Worm (Caenorhabditis elegans) whole organism, late embryonic: Measurements from ENCODE around the gene ZK1128.3.

Experiments used
- F13H6.1 ChIP-seq: sonication (generic microtip); optimal IDR thresholded peaks from 2 replicates; lab custom pipeline; 2016; ENCODE audit warnings: missing genetic modification characterization, missing compliant biosample characterization
- K02D7.2 ChIP-seq: sonication (generic microtip); optimal IDR thresholded peaks from 2 replicates; lab custom pipeline; 2017; ENCODE audit warnings: mild to moderate bottlenecking, missing genetic modification characterization, missing compliant biosample characterization
- K09A11.1 ChIP-seq: sonication (generic microtip); optimal IDR thresholded peaks from 2 replicates; lab custom pipeline; 2017; ENCODE audit warnings: antibody characterized with exemption, mild to moderate bottlenecking, missing genetic modification characterization, missing compliant biosample characterization; ENCODE audit not compliant: insufficient read depth
- ahr-1 ChIP-seq: sonication (generic microtip); optimal IDR thresholded peaks from 2 replicates; lab custom pipeline; 2016; ENCODE audit warnings: missing genetic modification characterization, missing compliant biosample characterization
- ceh-14 ChIP-seq: sonication (generic microtip); optimal IDR thresholded peaks from 2 replicates; lab custom pipeline; 2016; ENCODE audit warnings: missing genotype, missing genetic modification characterization, missing compliant biosample characterization
- ceh-18 ChIP-seq: sonication (generic microtip); optimal IDR thresholded peaks from 2 replicates; lab custom pipeline; 2016; ENCODE audit warnings: missing genetic modification characterization, missing compliant biosample characterization
- ceh-19 ChIP-seq: fragments of 200-800 bp; sonication (Bioruptor generic); optimal IDR thresholded peaks from 2 replicates; lab custom pipeline; 2018; ENCODE audit warnings: mild to moderate bottlenecking, missing genetic modification characterization, missing compliant biosample characterization
- ceh-2 ChIP-seq: sonication (generic microtip); optimal IDR thresholded peaks from 2 replicates; lab custom pipeline; 2016; ENCODE audit warnings: missing genotype, missing genetic modification characterization, missing compliant biosample characterization
- ceh-22 ChIP-seq: sonication (generic microtip); optimal IDR thresholded peaks from 2 replicates; lab custom pipeline; 2017; ENCODE audit warnings: missing biosample characterization, missing genetic modification characterization
- ceh-30 ChIP-seq: fragments of 150-350 bp; optimal IDR thresholded peaks from 2 replicates; lab custom pipeline; 2014; ENCODE audit warnings: missing biosample characterization, missing genetic modification characterization
- ceh-31 ChIP-seq: sonication (generic microtip); optimal IDR thresholded peaks from 2 replicates; lab custom pipeline; 2016; ENCODE audit warnings: missing genetic modification characterization, missing compliant biosample characterization
- ceh-45 ChIP-seq: fragments of 200-800 bp; sonication (Bioruptor generic); IDR thresholded peaks from 2 replicates; pipeline ENCODE4 v1.3.6; 2022; ENCODE audit warnings: missing genetic modification reagents, missing genetic modification characterization, missing compliant biosample characterization
- ceh-48 ChIP-seq: sonication (generic microtip); optimal IDR thresholded peaks from 2 replicates; lab custom pipeline; 2016; ENCODE audit warnings: missing genetic modification characterization, inconsistent platforms, missing compliant biosample characterization
- ceh-6 ChIP-seq: fragments of 200-800 bp; sonication (Bioruptor generic); optimal IDR thresholded peaks from 2 replicates; lab custom pipeline; 2018; ENCODE audit warnings: mild to moderate bottlenecking, missing genetic modification characterization, missing compliant biosample characterization
- che-1 ChIP-seq: sonication (generic microtip); optimal IDR thresholded peaks from 2 replicates; lab custom pipeline; 2016; ENCODE audit warnings: mild to moderate bottlenecking, missing genetic modification characterization, missing compliant biosample characterization
- dve-1 ChIP-seq: sonication (generic microtip); optimal IDR thresholded peaks from 2 replicates; lab custom pipeline; 2017; ENCODE audit warnings: antibody characterized with exemption, mild to moderate bottlenecking, missing genetic modification characterization, missing compliant biosample characterization
- ets-4 ChIP-seq: sonication (generic microtip); optimal IDR thresholded peaks from 2 replicates; lab custom pipeline; 2016; ENCODE audit warnings: missing genetic modification characterization, missing compliant biosample characterization
- eyg-1 ChIP-seq: sonication (generic microtip); optimal IDR thresholded peaks from 2 replicates; lab custom pipeline; 2016; ENCODE audit warnings: missing genotype, missing genetic modification characterization, missing compliant biosample characterization
- fkh-10 ChIP-seq: fragments of 150-350 bp; optimal IDR thresholded peaks from 2 replicates; lab custom pipeline; 2014; ENCODE audit warnings: missing biosample characterization, missing genetic modification reagents, missing genetic modification characterization
- fkh-6 ChIP-seq: sonication (generic microtip); optimal IDR thresholded peaks from 2 replicates; lab custom pipeline; 2016; ENCODE audit warnings: missing genetic modification characterization, missing compliant biosample characterization
- gmeb-2 ChIP-seq: sonication (generic microtip); optimal IDR thresholded peaks from 2 replicates; lab custom pipeline; 2016; ENCODE audit warnings: missing genetic modification characterization, inconsistent platforms, missing compliant biosample characterization
- hlh-6 ChIP-seq: sonication (generic microtip); optimal IDR thresholded peaks from 2 replicates; lab custom pipeline; 2016; ENCODE audit warnings: missing genotype, missing genetic modification characterization, missing compliant biosample characterization
- hlh-8 ChIP-seq: sonication (generic microtip); optimal IDR thresholded peaks from 2 replicates; lab custom pipeline; 2016; ENCODE audit warnings: missing genotype, missing genetic modification characterization, missing compliant biosample characterization
- lim-6 ChIP-seq: sonication (generic microtip); optimal IDR thresholded peaks from 2 replicates; lab custom pipeline; 2016; ENCODE audit warnings: missing genetic modification characterization, missing compliant biosample characterization
- lin-11 ChIP-seq: fragments of 200-800 bp; sonication (Bioruptor generic); optimal IDR thresholded peaks from 2 replicates; lab custom pipeline; 2018; ENCODE audit warnings: mild to moderate bottlenecking, missing genetic modification characterization, missing compliant biosample characterization
- madf-2 ChIP-seq: sonication (generic microtip); optimal IDR thresholded peaks from 2 replicates; lab custom pipeline; 2017; ENCODE audit warnings: missing genetic modification characterization, missing compliant biosample characterization
- mec-3 ChIP-seq: sonication (generic microtip); optimal IDR thresholded peaks from 2 replicates; lab custom pipeline; 2016; ENCODE audit warnings: borderline replicate concordance, missing genetic modification characterization, missing compliant biosample characterization
- nfya-1 ChIP-seq: sonication (generic microtip); optimal IDR thresholded peaks from 2 replicates; lab custom pipeline; 2017; ENCODE audit warnings: missing genetic modification characterization, mild to moderate bottlenecking, missing compliant biosample characterization, antibody characterized with exemption, moderate library complexity
- nhr-11 ChIP-seq: fragments of 150-350 bp; optimal IDR thresholded peaks from 2 replicates; lab custom pipeline; 2014; ENCODE audit warnings: missing biosample characterization, missing genetic modification characterization
- npax-4 ChIP-seq: sonication (generic microtip); optimal IDR thresholded peaks from 2 replicates; lab custom pipeline; 2016; ENCODE audit warnings: missing genetic modification characterization, missing compliant biosample characterization
- odd-2 ChIP-seq: sonication (generic microtip); optimal IDR thresholded peaks from 2 replicates; lab custom pipeline; 2017; ENCODE audit warnings: antibody characterized with exemption, mild to moderate bottlenecking, missing genetic modification characterization, missing compliant biosample characterization
- pag-3 ChIP-seq: sonication (generic microtip); optimal IDR thresholded peaks from 2 replicates; lab custom pipeline; 2016; ENCODE audit warnings: missing compliant biosample characterization, missing genetic modification characterization, borderline replicate concordance
- pax-1 ChIP-seq: fragments of 150-350 bp; optimal IDR thresholded peaks from 2 replicates; lab custom pipeline; 2014; ENCODE audit warnings: missing biosample characterization, missing genetic modification characterization
- pha-2 ChIP-seq: sonication (generic microtip); optimal IDR thresholded peaks from 2 replicates; lab custom pipeline; 2017; ENCODE audit warnings: mild to moderate bottlenecking, missing genetic modification characterization, missing compliant biosample characterization
- pha-4 ChIP-seq: fragments of 150-350 bp; optimal IDR thresholded peaks from 2 replicates; lab custom pipeline; 2018; ENCODE audit warnings: missing biosample characterization, missing genetic modification reagents, missing genetic modification characterization
- pqm-1 ChIP-seq: sonication (generic microtip); optimal IDR thresholded peaks from 2 replicates; lab custom pipeline; 2016; ENCODE audit warnings: missing genetic modification characterization, missing compliant biosample characterization
- pros-1 ChIP-seq: fragments of 150-350 bp; optimal IDR thresholded peaks from 2 replicates; lab custom pipeline; 2014; ENCODE audit warnings: missing biosample characterization, missing genetic modification reagents, missing genetic modification characterization
- ref-2 ChIP-seq: sonication (generic microtip); optimal IDR thresholded peaks from 2 replicates; lab custom pipeline; 2016; ENCODE audit warnings: missing genetic modification characterization, missing compliant biosample characterization
- rnt-1 ChIP-seq: sonication (generic microtip); optimal IDR thresholded peaks from 2 replicates; lab custom pipeline; 2016; ENCODE audit warnings: missing genetic modification characterization, missing compliant biosample characterization
- sdc-2 ChIP-seq: sonication (generic microtip); optimal IDR thresholded peaks from 2 replicates; lab custom pipeline; 2016; ENCODE audit warnings: missing genotype, missing genetic modification characterization, missing compliant biosample characterization
- sox-2 ChIP-seq: fragments of 200-800 bp; sonication (Bioruptor generic); IDR thresholded peaks from 2 replicates; pipeline ENCODE4 v1.3.6; 2022; ENCODE audit warnings: missing genetic modification reagents, missing genetic modification characterization, missing compliant biosample characterization
- sox-4 ChIP-seq: sonication (generic microtip); optimal IDR thresholded peaks from 2 replicates; lab custom pipeline; 2017; ENCODE audit warnings: mild to moderate bottlenecking, missing genetic modification characterization, inconsistent platforms, missing compliant biosample characterization
- tbx-2 ChIP-seq: sonication (generic microtip); optimal IDR thresholded peaks from 2 replicates; lab custom pipeline; 2016; ENCODE audit warnings: missing genetic modification characterization, missing compliant biosample characterization
- tbx-7 ChIP-seq: sonication (generic microtip); optimal IDR thresholded peaks from 2 replicates; lab custom pipeline; 2016; ENCODE audit warnings: missing genotype, missing genetic modification characterization, missing compliant biosample characterization
- unc-3 ChIP-seq, 2 experiments: fragments of 200-800 bp in 1 of 2; sonication (Bioruptor generic) in 1 of 2; sonication (generic microtip) in 1 of 2; conservative IDR thresholded peaks in 1 of 2; optimal IDR thresholded peaks in 1 of 2; 2 replicates each; pipeline versions ENCODE4 v1.3.6 to Lab custom; 2016 to 2022; ENCODE audit warnings: missing compliant biosample characterization in 2 of 2, missing genetic modification characterization in 2 of 2, missing genetic modification reagents in 1 of 2
- unc-42 ChIP-seq: sonication (generic microtip); optimal IDR thresholded peaks from 2 replicates; lab custom pipeline; 2016; ENCODE audit warnings: missing genotype, missing genetic modification characterization, missing compliant biosample characterization
- unc-86 ChIP-seq: sonication (generic microtip); optimal IDR thresholded peaks from 2 replicates; lab custom pipeline; 2016; ENCODE audit warnings: missing genetic modification characterization, missing compliant biosample characterization
- zip-5 ChIP-seq: sonication (generic microtip); optimal IDR thresholded peaks from 2 replicates; lab custom pipeline; 2016; ENCODE audit warnings: missing genetic modification characterization, missing compliant biosample characterization

Gene ZK1128.3

ce11 chrIII:10123586-10124233, 5.0 kb upstream of the ZK1128.3 start, which contains the start of gene ttll-4 (continued):
- TF ChIP-seq gmeb-2 (peak; percentile 9), npax-4 (tag; lab: Kevin White, UChicago) (no peak), hlh-6 (tag; lab: Kevin White, UChicago) (no peak), sox-2 (no peak), fkh-10 (GFP tag; lab: Kevin White, UChicago) (no peak), ceh-6 (peak; percentile 17), pros-1 (no peak), ahr-1 (tag; lab: Kevin White, UChicago) (peak; percentile 58), ets-4 (tag; lab: Kevin White, UChicago) (peak; percentile 63), tbx-2 (tag; lab: Kevin White, UChicago) (peak; percentile 91), hlh-8 (tag; lab: Kevin White, UChicago) (peak; percentile 71), fkh-6 (tag; lab: Kevin White, UChicago) (peak; percentile 71), pax-1 (tag; lab: Kevin White, UChicago) (no peak), rnt-1 (peak; percentile 91), zip-5 (tag; lab: Kevin White, UChicago) (peak; percentile 51), ceh-30 (tag; lab: Kevin White, UChicago) (no peak), ref-2 (tag; lab: Kevin White, UChicago) (peak; percentile 88), ceh-19 (GFP tag; lab: Kevin White, UChicago) (peak; percentile 15), ceh-22 (tag; lab: Kevin White, UChicago) (no peak), F13H6.1 (peak; percentile 47), madf-2 (tag; lab: Kevin White, UChicago) (peak; percentile 27), unc-86 (tag; lab: Kevin White, UChicago) (peak; percentile 58), unc-42 (tag; lab: Kevin White, UChicago) (peak; percentile 89), ceh-14 (peak; percentile 90), pqm-1 (peak; percentile 12), che-1 (tag; lab: Kevin White, UChicago) (no peak), ceh-18 (peak; percentile 77), eyg-1 (tag; lab: Kevin White, UChicago) (no peak), lim-6 (tag; lab: Kevin White, UChicago) (peak; percentile 59), tbx-7 (tag; lab: Kevin White, UChicago) (peak; percentile 76), ceh-31 (tag; lab: Kevin White, UChicago) (peak; percentile 96), ceh-48 (peak; percentile 21), nfya-1 (tag; lab: Kevin White, UChicago) (peak; percentile 15), unc-3 (GFP tag; conservative IDR thresholded peaks at IDR 0.05; lab: Robert Waterston, UW) (no peak), unc-3 (tag; optimal IDR thresholded peaks at IDR 0.05; lab: Kevin White, UChicago) (peak; percentile 46), lin-11 (no peak)

- TF ChIP-seq sox-4 (tag; lab: Kevin White, UChicago) (no peak), K09A11.1 (no peak), sdc-2 (no peak), ceh-48 (peak; percentile 90), pqm-1 (no peak), dve-1 (tag; lab: Kevin White, UChicago) (no peak), ref-2 (tag; lab: Kevin White, UChicago) (no peak), pha-2 (no peak), mec-3 (no peak), madf-2 (tag; lab: Kevin White, UChicago) (no peak), fkh-6 (tag; lab: Kevin White, UChicago) (no peak), ets-4 (tag; lab: Kevin White, UChicago) (no peak), ceh-6 (no peak), ceh-14 (no peak), pag-3 (no peak), odd-2 (tag; lab: Kevin White, UChicago) (no peak), pha-4 (no peak), ceh-2 (tag; lab: Kevin White, UChicago) (no peak), ceh-19 (GFP tag; lab: Kevin White, UChicago) (no peak), ceh-31 (tag; lab: Kevin White, UChicago) (peak; percentile 28), ceh-18 (no peak), nhr-11 (tag; lab: Kevin White, UChicago) (no peak), ceh-45 (GFP tag; lab: Robert Waterston, UW) (no peak), K02D7.2 (tag; lab: Kevin White, UChicago) (no peak), unc-42 (tag; lab: Kevin White, UChicago) (peak; percentile 16)
Observed at ce11 chrIII:10120076-10120831, 1.5 kb upstream of the ZK1128.3 start, which contains the start of the genes gtf-2H3 and ham-3. gtf-2H3 (minus strand) TSS chrIII:10120148. ham-3 (plus strand) TSS chrIII:10120781.
